Worm (Caenorhabditis elegans) whole organism, L1 larva: ENCODE results near the gene set-22.

Experiments
- blmp-1 ChIP-seq: fragments of 150-350 bp; optimal IDR thresholded peaks from 2 replicates; lab custom pipeline; 2014; ENCODE audit warnings: missing biosample characterization, missing genetic modification characterization
- ceh-8 ChIP-seq: fragments of 200-800 bp; sonication (Bioruptor generic); optimal IDR thresholded peaks from 2 replicates; lab custom pipeline; 2018; ENCODE audit warnings: mild to moderate bottlenecking, missing genetic modification characterization, moderate library complexity, missing compliant biosample characterization
- efl-1 ChIP-seq, 4 experiments: fragments of 150-350 bp; optimal IDR thresholded peaks in 3 of 4; peaks in 1 of 4; 1 replicate in 1 of 4; 2 replicates in 3 of 4; lab custom pipeline; 2014; ENCODE audit warnings: missing biosample characterization in 2 of 4, missing genetic modification characterization in 2 of 4, missing genetic modification reagents in 2 of 4
- egl-27 ChIP-seq, 2 experiments: fragments of 150-350 bp in 1 of 2; sonication (generic microtip); optimal IDR thresholded peaks; 3 replicates each; lab custom pipeline; 2017 to 2018; ENCODE audit warnings: missing biosample characterization in 2 of 2, missing genetic modification characterization in 2 of 2, missing genetic modification reagents in 2 of 2
- elt-2 ChIP-seq: sonication (generic microtip); optimal IDR thresholded peaks from 2 replicates; lab custom pipeline; 2016; ENCODE audit warnings: missing genetic modification characterization, mild to moderate bottlenecking, inconsistent platforms, missing compliant biosample characterization, missing genetic modification reagents
- fkh-10 ChIP-seq: sonication (generic microtip); optimal IDR thresholded peaks from 2 replicates; lab custom pipeline; 2017; ENCODE audit warnings: missing biosample characterization, missing genetic modification reagents, missing genetic modification characterization
- hlh-17 ChIP-seq: fragments of 200-800 bp; sonication (Bioruptor generic); optimal IDR thresholded peaks from 2 replicates; lab custom pipeline; 2018; ENCODE audit warnings: missing genetic modification characterization, mild to moderate bottlenecking, missing compliant biosample characterization, moderate library complexity, borderline replicate concordance
- lin-13 ChIP-seq: fragments of 150-350 bp; optimal IDR thresholded peaks from 2 replicates; lab custom pipeline; 2014; ENCODE audit warnings: missing biosample characterization, missing genetic modification reagents, missing genetic modification characterization
- lin-39 ChIP-seq: fragments of 150-350 bp; optimal IDR thresholded peaks from 2 replicates; lab custom pipeline; 2014; ENCODE audit warnings: missing biosample characterization, missing genetic modification reagents, missing genetic modification characterization
- skn-1 ChIP-seq: fragments of 150-350 bp; optimal IDR thresholded peaks from 2 replicates; lab custom pipeline; 2014; ENCODE audit warnings: missing biosample characterization, missing genetic modification characterization
- snpc-4 ChIP-seq: fragments of 150-350 bp; optimal IDR thresholded peaks from 2 replicates; lab custom pipeline; 2014; ENCODE audit warnings: missing biosample characterization, missing genetic modification characterization
- unc-30 ChIP-seq: sonication (generic microtip); optimal IDR thresholded peaks from 2 replicates; lab custom pipeline; 2017; ENCODE audit warnings: missing biosample characterization, missing genetic modification characterization
- unc-62 ChIP-seq: fragments of 150-350 bp; optimal IDR thresholded peaks from 2 replicates; lab custom pipeline; 2014; ENCODE audit warnings: missing biosample characterization, missing genetic modification reagents, missing genetic modification characterization
- zag-1 ChIP-seq: fragments of 150-350 bp; optimal IDR thresholded peaks from 2 replicates; lab custom pipeline; 2014; ENCODE audit warnings: missing biosample characterization, missing genetic modification characterization

- TF ChIP-seq zag-1 (tag; lab: Kevin White, UChicago): no peak
- no peak for TF ChIP-seq blmp-1 (tag; lab: Kevin White, UChicago)
- no peak for TF ChIP-seq unc-30
- no peak for TF ChIP-seq unc-62 (GFP tag; lab: Kevin White, UChicago)
- TF ChIP-seq snpc-4 (tag; lab: Kevin White, UChicago): no peak
- TF ChIP-seq ceh-8 (GFP tag; lab: Kevin White, UChicago): no peak
- TF ChIP-seq hlh-17 (GFP tag; lab: Kevin White, UChicago): no peak
- TF ChIP-seq egl-27 (tag; optimal IDR thresholded peaks at IDR 0.05; lab: Kevin White, UChicago): no peak
- TF ChIP-seq skn-1: no peak
- no peak for TF ChIP-seq lin-39
- no peak for TF ChIP-seq fkh-10
- no peak for TF ChIP-seq elt-2 (tag; lab: Kevin White, UChicago)
- no peak for TF ChIP-seq lin-13
- TF ChIP-seq efl-1 (optimal IDR thresholded peaks at IDR 0.05; lab: Kevin White, UChicago): no peak
- TF ChIP-seq efl-1 (GFP tag; optimal IDR thresholded peaks at IDR 0.05 in 1 of 2; lab: Kevin White, UChicago): no peak
These were observed 38.7 kb downstream of the set-22 start for ce11 chrV:10475421-10475820.
